Fruit fly (Drosophila melanogaster) whole organism, adult: ENCODE measurements around the gene Ldsdh1.

ENCODE experiments used
- CG11617 ChIP-seq: fragments of 200-800 bp; sonication (Bioruptor generic); optimal IDR thresholded peaks from 2 replicates; lab custom pipeline; 2017; ENCODE audit warnings: mild to moderate bottlenecking, missing biosample characterization, missing genetic modification reagents, missing genetic modification characterization
- CG12768 ChIP-seq: fragments of 200-800 bp; sonication (Bioruptor generic); optimal IDR thresholded peaks from 2 replicates; lab custom pipeline; 2017; ENCODE audit warnings: missing biosample characterization, missing genetic modification characterization, mild to moderate bottlenecking, moderate library complexity, missing genetic modification reagents
- CG14711 ChIP-seq: fragments of 200-800 bp; sonication (Bioruptor generic); optimal IDR thresholded peaks from 2 replicates; lab custom pipeline; 2018; ENCODE audit warnings: missing biosample characterization, mild to moderate bottlenecking, missing genetic modification characterization, moderate library complexity
- CG1620 ChIP-seq: fragments of 200-800 bp; sonication (Bioruptor generic); optimal IDR thresholded peaks from 2 replicates; lab custom pipeline; 2016; ENCODE audit warnings: missing biosample characterization, missing genetic modification characterization
- CG33017 ChIP-seq: fragments of 200-800 bp; sonication (Bioruptor generic); optimal IDR thresholded peaks from 2 replicates; lab custom pipeline; 2018; ENCODE audit warnings: missing biosample characterization, mild to moderate bottlenecking, missing genetic modification characterization, moderate library complexity
- CG5204 ChIP-seq: fragments of 200-800 bp; sonication (Bioruptor generic); optimal IDR thresholded peaks from 2 replicates; lab custom pipeline; 2016; ENCODE audit warnings: missing biosample characterization, missing genetic modification characterization
- CG7045 ChIP-seq: fragments of 200-800 bp; sonication (Bioruptor generic); optimal IDR thresholded peaks from 2 replicates; lab custom pipeline; 2017; ENCODE audit warnings: missing biosample characterization, mild to moderate bottlenecking, missing genetic modification characterization
- CG7101 ChIP-seq: fragments of 200-800 bp; sonication (Bioruptor generic); optimal IDR thresholded peaks from 2 replicates; lab custom pipeline; 2018; ENCODE audit warnings: missing biosample characterization, mild to moderate bottlenecking, missing genetic modification characterization, moderate library complexity
- Clk ChIP-seq: fragments of 200-800 bp; sonication (Bioruptor generic); optimal IDR thresholded peaks from 2 replicates; lab custom pipeline; 2017; ENCODE audit warnings: missing biosample characterization, missing genetic modification characterization
- Crg-1 ChIP-seq: fragments of 200-800 bp; sonication (Bioruptor generic); optimal IDR thresholded peaks from 2 replicates; lab custom pipeline; 2016; ENCODE audit warnings: missing biosample characterization, missing genetic modification characterization
- Hr96 ChIP-seq: fragments of 200-800 bp; sonication (Bioruptor generic); optimal IDR thresholded peaks from 2 replicates; lab custom pipeline; 2016; ENCODE audit warnings: missing biosample characterization, missing genetic modification characterization
- Mnt ChIP-seq: fragments of 200-800 bp; sonication (Bioruptor generic); optimal IDR thresholded peaks from 2 replicates; lab custom pipeline; 2016; ENCODE audit warnings: missing biosample characterization, mild to moderate bottlenecking, missing genetic modification characterization
- bab1 ChIP-seq: fragments of 200-800 bp; sonication (Bioruptor generic); optimal IDR thresholded peaks from 3 replicates; lab custom pipeline; 2019; ENCODE audit warnings: missing biosample characterization, mild to moderate bottlenecking, missing genetic modification characterization, moderate library complexity
- cic ChIP-seq: fragments of 200-800 bp; sonication (Bioruptor generic); optimal IDR thresholded peaks from 2 replicates; lab custom pipeline; 2017; ENCODE audit warnings: missing biosample characterization, mild to moderate bottlenecking, missing genetic modification characterization, moderate library complexity
- cnc ChIP-seq, 2 experiments: fragments of >200 bp; optimal IDR thresholded peaks; 2 replicates each; lab custom pipeline; 2017
- kay ChIP-seq: fragments of 200-800 bp; sonication (Bioruptor generic); peaks from one replicate; lab custom pipeline; 2016; ENCODE audit warnings: missing biosample characterization, missing genetic modification characterization, borderline replicate concordance
- ovo ChIP-seq: fragments of 200-800 bp; sonication (Bioruptor generic); optimal IDR thresholded peaks from 2 replicates; lab custom pipeline; 2016; ENCODE audit warnings: missing biosample characterization, missing genetic modification characterization
- pad ChIP-seq: fragments of 200-800 bp; sonication (Bioruptor generic); optimal IDR thresholded peaks from 3 replicates; lab custom pipeline; 2017; ENCODE audit warnings: missing biosample characterization, missing genetic modification characterization, mild to moderate bottlenecking, moderate library complexity, missing genetic modification reagents
- tj ChIP-seq: fragments of 200-800 bp; sonication (Bioruptor generic); optimal IDR thresholded peaks from 3 replicates; lab custom pipeline; 2017; ENCODE audit warnings: missing biosample characterization, mild to moderate bottlenecking, missing genetic modification characterization, moderate library complexity
- toe ChIP-seq: fragments of 200-800 bp; sonication (Bioruptor generic); optimal IDR thresholded peaks from 2 replicates; lab custom pipeline; 2016; ENCODE audit warnings: missing biosample characterization, missing genetic modification characterization

Gene Ldsdh1

DNA sequence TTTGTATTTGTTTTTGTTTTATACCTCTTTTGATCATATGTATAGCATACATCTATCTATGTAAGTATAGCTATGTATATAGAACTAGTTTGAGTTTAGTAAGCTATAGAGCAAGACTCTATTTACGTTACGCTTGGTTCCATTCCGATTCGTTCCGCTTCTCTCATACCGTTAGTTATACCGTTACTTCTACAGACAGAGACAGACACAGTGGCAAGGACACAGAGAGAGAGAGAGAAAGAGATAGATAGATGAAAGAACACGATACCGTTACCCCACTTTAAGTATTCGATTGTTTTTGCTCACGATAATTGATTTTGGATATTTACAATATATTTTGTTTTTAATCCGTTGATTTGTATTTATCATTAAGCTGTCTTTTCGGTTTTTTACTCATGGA, 34.9 kb downstream of the Ldsdh1 start:
- TF ChIP-seq toe (GFP tag; lab: Kevin White, UChicago) (no peak), cic (GFP tag; lab: Kevin White, UChicago) (no peak), ovo (GFP tag; lab: Kevin White, UChicago) (peak; percentile 74), pad (no peak)

DNA sequence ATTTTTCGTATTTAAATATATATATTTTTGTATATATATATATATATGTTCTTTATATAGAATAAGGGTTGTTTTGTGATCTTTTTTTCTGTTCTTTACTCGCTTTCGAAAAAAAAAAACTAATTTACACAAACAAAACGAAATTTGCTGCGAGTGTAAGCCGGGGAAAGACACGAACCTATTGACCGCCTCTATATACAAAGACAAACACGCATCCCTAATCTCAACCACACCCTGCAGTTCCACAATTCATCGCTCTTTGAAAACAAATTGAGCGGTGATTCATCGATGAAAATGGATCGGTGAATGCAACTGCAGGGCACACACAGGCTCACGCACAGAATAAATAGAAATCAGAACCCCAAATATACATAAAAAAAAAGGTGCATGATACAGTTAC, 42.5 kb downstream of the Ldsdh1 start:
- TF ChIP-seq CG7045 (GFP tag; lab: Kevin White, UChicago) (no peak), cnc (optimal IDR thresholded peaks at IDR 0.05; lab: Kevin White, UChicago) (no peak), CG14711 (tag; lab: Kevin White, UChicago) (no peak), CG12768 (no peak), CG11617 (GFP tag; lab: Kevin White, UChicago) (no peak), kay (GFP tag; lab: Kevin White, UChicago) (no peak), Mnt (GFP tag; lab: Kevin White, UChicago) (no peak), CG1620 (GFP tag; lab: Kevin White, UChicago) (no peak), bab1 (GFP tag; lab: Kevin White, UChicago) (no peak), CG33017 (tag; lab: Kevin White, UChicago) (no peak), CG5204 (GFP tag; lab: Kevin White, UChicago) (no peak), toe (GFP tag; lab: Kevin White, UChicago) (no peak), CG7101 (tag; lab: Kevin White, UChicago) (no peak), Crg-1 (GFP tag; lab: Kevin White, UChicago) (no peak), Hr96 (GFP tag; lab: Kevin White, UChicago) (no peak), Clk (GFP tag; lab: Kevin White, UChicago) (no peak), cic (GFP tag; lab: Kevin White, UChicago) (no peak), tj (GFP tag; lab: Kevin White, UChicago) (no peak), ovo (GFP tag; lab: Kevin White, UChicago) (no peak), pad (no peak)

DNA sequence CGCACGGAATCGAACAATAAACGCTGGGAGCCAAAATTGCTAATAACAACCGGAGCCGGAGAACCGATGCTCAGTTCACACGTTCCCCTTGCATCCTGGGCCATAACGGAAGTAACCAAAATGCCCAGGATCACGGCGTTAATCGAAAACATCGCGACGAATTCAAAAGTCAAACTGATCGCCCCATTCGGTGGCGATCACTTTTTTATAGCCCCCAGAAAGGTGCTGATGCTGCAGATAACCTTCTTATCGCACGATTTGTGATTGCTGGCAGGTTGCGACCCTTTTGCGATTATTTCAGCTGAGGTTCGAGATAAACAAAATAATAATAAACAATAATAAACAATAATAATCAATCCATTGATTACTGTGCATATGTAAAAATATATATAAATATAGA, 44.1 kb downstream of the Ldsdh1 start, which contains the start of gene CG2233:
TSS of gene CG2233 (minus strand) at position 184 of the 400 bp plus-strand sequence.
- TF ChIP-seq kay (GFP tag; lab: Kevin White, UChicago) (no peak), cic (GFP tag; lab: Kevin White, UChicago) (peak; percentile 83), tj (GFP tag; lab: Kevin White, UChicago) (peak; percentile 73)
